Worm (Caenorhabditis elegans): ENCODE measurements around the gene Y41G9A.17.

Gene Y41G9A.17

ce11 chrX:2976148-2976547, 23.4 kb downstream of the Y41G9A.17 start, which contains the start of gene aakg-3 (continued):
- no peak for TF ChIP-seq egrh-3 (GFP tag; IDR thresholded peaks at IDR 0.05)

ce11 chrX:2975421-2975820, 24.1 kb downstream of the Y41G9A.17 start:
- TF ChIP-seq cebp-1 (GFP tag; IDR thresholded peaks at IDR 0.05) (no peak), cebp-1 (tag; optimal IDR thresholded peaks at IDR 0.05) (no peak), nhr-27 (tag; optimal IDR thresholded peaks at IDR 0.05) (no peak), fkh-3 (tag; optimal IDR thresholded peaks at IDR 0.05) (no peak), unc-62 (GFP tag; optimal IDR thresholded peaks at IDR 0.05) (no peak), K12H6.12 (tag; optimal IDR thresholded peaks at IDR 0.05) (no peak), dox-1 (GFP tag; IDR thresholded peaks at IDR 0.05) (no peak), ccch-3 (GFP tag; optimal IDR thresholded peaks at IDR 0.05) (no peak), mes-4 (tag; optimal IDR thresholded peaks at IDR 0.05) (no peak), ceh-58 (GFP tag; IDR thresholded peaks at IDR 0.05) (no peak), lsy-27 (tag; optimal IDR thresholded peaks at IDR 0.05; ENCODE audit: borderline replicate concordance, insufficient read depth) (no peak), snpc-3.4 (tag; optimal IDR thresholded peaks at IDR 0.05) (no peak), F22D6.2 (tag; optimal IDR thresholded peaks at IDR 0.05) (no peak), Y53F4B.3 (GFP tag; IDR thresholded peaks at IDR 0.05) (no peak)

ce11 chrX:2972272-2973042, 27.1 kb downstream of the Y41G9A.17 start:
- TF ChIP-seq ceh-100 (GFP tag; IDR thresholded peaks at IDR 0.05) = no peak
- peak; percentile 3 for TF ChIP-seq F23B12.7 (tag; optimal IDR thresholded peaks at IDR 0.05; ENCODE audit: insufficient read depth)
- no peak for TF ChIP-seq F39B2.1 (GFP tag; IDR thresholded peaks at IDR 0.05)
- TF ChIP-seq let-526 (GFP tag; IDR thresholded peaks at IDR 0.05) = no peak
- TF ChIP-seq somi-1 (GFP tag; optimal IDR thresholded peaks at IDR 0.05) = no peak
- TF ChIP-seq rpc-1 (optimal IDR thresholded peaks at IDR 0.05) = no peak
- no peak for TF ChIP-seq rpc-1 (tag; optimal IDR thresholded peaks at IDR 0.05)
- TF ChIP-seq let-607 (tag; optimal IDR thresholded peaks at IDR 0.05) = no peak
- no peak for TF ChIP-seq aptf-3 (GFP tag; IDR thresholded peaks at IDR 0.05)
- TF ChIP-seq mes-4 (tag; optimal IDR thresholded peaks at IDR 0.05) = no peak
- TF ChIP-seq lsl-1 (GFP tag; optimal IDR thresholded peaks at IDR 0.05) = no peak
- TF ChIP-seq nhr-179 (tag; optimal IDR thresholded peaks at IDR 0.05) = no peak
- no peak for TF ChIP-seq nhr-27 (tag; optimal IDR thresholded peaks at IDR 0.05)
- TF ChIP-seq B0019.2 (GFP tag; conservative IDR thresholded peaks at IDR 0.05) = no peak
- no peak for TF ChIP-seq snpc-4 (GFP tag; optimal IDR thresholded peaks at IDR 0.05)
- TF ChIP-seq snpc-4 (tag; optimal IDR thresholded peaks at IDR 0.05) = no peak
- TF ChIP-seq akir-1 (GFP tag; optimal IDR thresholded peaks at IDR 0.05) = no peak
- peak; percentile 43 for TF ChIP-seq nhr-80 (tag; optimal IDR thresholded peaks at IDR 0.05)
- no peak for TF ChIP-seq ceh-40 (GFP tag; IDR thresholded peaks at IDR 0.05)
- TF ChIP-seq Y56A3A.18 (GFP tag; IDR thresholded peaks at IDR 0.05) = no peak
- no peak for TF ChIP-seq sea-2 (GFP tag; IDR thresholded peaks at IDR 0.05)
- no peak for TF ChIP-seq bed-1 (GFP tag; IDR thresholded peaks at IDR 0.05)
- TF ChIP-seq attf-5 (GFP tag; optimal IDR thresholded peaks at IDR 0.05) = no peak
- TF ChIP-seq madf-8 (GFP tag; conservative IDR thresholded peaks at IDR 0.05) = no peak
- TF ChIP-seq unc-130 (GFP tag; optimal IDR thresholded peaks at IDR 0.05) = no peak
- TF ChIP-seq nhr-120 (GFP tag; IDR thresholded peaks at IDR 0.05) = no peak
- TF ChIP-seq dpl-1 (GFP tag; optimal IDR thresholded peaks at IDR 0.05) = no peak
- TF ChIP-seq dox-1 (GFP tag; IDR thresholded peaks at IDR 0.05) = no peak
- no peak for TF ChIP-seq lin-54 (GFP tag; optimal IDR thresholded peaks at IDR 0.05)
- no peak for TF ChIP-seq atf-7 (tag; optimal IDR thresholded peaks at IDR 0.05)
- TF ChIP-seq C06A6.2 (GFP tag; conservative IDR thresholded peaks at IDR 0.05) = no peak
- no peak for TF ChIP-seq lsy-27 (tag; optimal IDR thresholded peaks at IDR 0.05; ENCODE audit: borderline replicate concordance, insufficient read depth)
- TF ChIP-seq tbx-9 (tag; optimal IDR thresholded peaks at IDR 0.05; ENCODE audit: borderline replicate concordance) = no peak
- TF ChIP-seq Y53G8AR.9 (GFP tag; conservative IDR thresholded peaks at IDR 0.05) = no peak

Measured in whole organism, young adult.